Worm (Caenorhabditis elegans) whole organism, L4 larva: ENCODE data around the gene nhr-198.
A peak's percentile ranks its signal among the peaks of the same experiment; 100 is the strongest.

Experiments
- F49E8.2 ChIP-seq: sonication (generic microtip); optimal IDR thresholded peaks from 2 replicates; lab custom pipeline; 2016; ENCODE audit warnings: missing compliant biosample characterization, mild to moderate bottlenecking, missing genetic modification characterization, borderline replicate concordance
- R02D3.7 ChIP-seq: fragments of 150-350 bp; sonication (generic microtip); optimal IDR thresholded peaks from 3 replicates; lab custom pipeline; 2014; ENCODE audit warnings: missing biosample characterization, missing genetic modification characterization
- Y48G9A.11 ChIP-seq: fragments of 200-800 bp; sonication (Bioruptor generic); IDR thresholded peaks from 2 replicates; pipeline ENCODE4 v1.3.6; 2022; ENCODE audit warnings: missing genetic modification reagents, missing genetic modification characterization, missing compliant biosample characterization
- Y5F2A.4 ChIP-seq: fragments of 200-800 bp; sonication (Bioruptor generic); optimal IDR thresholded peaks from 2 replicates; lab custom pipeline; 2018; ENCODE audit warnings: mild to moderate bottlenecking, missing genetic modification characterization, missing compliant biosample characterization
- aha-1 ChIP-seq: fragments of 150-350 bp; peaks from one replicate; lab custom pipeline; 2014; ENCODE audit warnings: missing biosample characterization, missing genetic modification characterization
- attf-4 ChIP-seq: sonication (generic microtip); optimal IDR thresholded peaks from 3 replicates; lab custom pipeline; 2017; ENCODE audit warnings: missing biosample characterization, missing genetic modification characterization
- ceh-44 ChIP-seq: fragments of 200-800 bp; sonication (Bioruptor generic); IDR thresholded peaks from 2 replicates; pipeline ENCODE4 v1.3.6; 2022; ENCODE audit warnings: missing genetic modification reagents, missing genetic modification characterization, missing compliant biosample characterization
- ces-1 ChIP-seq: fragments of 150-350 bp; sonication (generic microtip); optimal IDR thresholded peaks from 4 replicates; lab custom pipeline; 2014; ENCODE audit warnings: missing biosample characterization, missing genetic modification reagents, missing genetic modification characterization
- cey-2 ChIP-seq: sonication (generic microtip); optimal IDR thresholded peaks from 3 replicates; lab custom pipeline; 2017; ENCODE audit warnings: missing genetic modification characterization, mild to moderate bottlenecking, missing compliant biosample characterization, antibody characterized with exemption, borderline replicate concordance; ENCODE audit not compliant: insufficient read depth
- dve-1 ChIP-seq: sonication (generic microtip); optimal IDR thresholded peaks from 2 replicates; lab custom pipeline; 2017; ENCODE audit warnings: antibody characterized with exemption, mild to moderate bottlenecking, missing genetic modification characterization, missing compliant biosample characterization; ENCODE audit not compliant: insufficient read depth
- fkh-10 ChIP-seq: fragments of 150-350 bp; optimal IDR thresholded peaks from 2 replicates; lab custom pipeline; 2014; ENCODE audit warnings: missing biosample characterization, missing genetic modification reagents, missing genetic modification characterization
- fos-1 ChIP-seq: fragments of 150-350 bp; optimal IDR thresholded peaks from 2 replicates; lab custom pipeline; 2014; ENCODE audit warnings: missing biosample characterization, missing genetic modification characterization
- gei-8 ChIP-seq: fragments of 200-800 bp; sonication (Bioruptor generic); optimal IDR thresholded peaks from 2 replicates; lab custom pipeline; 2018; ENCODE audit warnings: mild to moderate bottlenecking, missing genetic modification characterization, missing compliant biosample characterization
- hlh-30 ChIP-seq: sonication (generic microtip); optimal IDR thresholded peaks from 2 replicates; lab custom pipeline; 2017; ENCODE audit warnings: antibody characterized with exemption, mild to moderate bottlenecking, missing genetic modification characterization, missing compliant biosample characterization; ENCODE audit not compliant: insufficient read depth
- jun-1 ChIP-seq: fragments of 150-350 bp; optimal IDR thresholded peaks from 2 replicates; lab custom pipeline; 2014; ENCODE audit warnings: missing biosample characterization, missing genetic modification reagents, missing genetic modification characterization
- lin-15B ChIP-seq: fragments of 150-350 bp; sonication (generic microtip); optimal IDR thresholded peaks from 3 replicates; lab custom pipeline; 2014; ENCODE audit warnings: missing biosample characterization, missing genetic modification characterization
- lin-39 ChIP-seq: fragments of 150-350 bp; optimal IDR thresholded peaks from 2 replicates; lab custom pipeline; 2014; ENCODE audit warnings: missing biosample characterization, missing genetic modification reagents, missing genetic modification characterization
- madf-5 ChIP-seq, 2 experiments: fragments of 200-800 bp; sonication (Bioruptor generic); IDR thresholded peaks; 2 replicates each; pipeline ENCODE4 v1.3.6; 2022; ENCODE audit warnings: missing compliant biosample characterization in 2 of 2, missing genetic modification characterization in 2 of 2
- madf-9 ChIP-seq: fragments of 200-800 bp; sonication (Bioruptor generic); conservative IDR thresholded peaks from 2 replicates; pipeline ENCODE4 v1.3.6; 2022; ENCODE audit warnings: missing genetic modification reagents, missing genetic modification characterization, missing compliant biosample characterization
- mdt-29 ChIP-seq: fragments of 200-800 bp; sonication (Bioruptor generic); IDR thresholded peaks from 2 replicates; pipeline ENCODE4 v1.3.6; 2022; ENCODE audit warnings: missing genetic modification reagents, missing genetic modification characterization, missing compliant biosample characterization
- nhr-10 ChIP-seq: fragments of 150-350 bp; optimal IDR thresholded peaks from 2 replicates; lab custom pipeline; 2014; ENCODE audit warnings: missing biosample characterization, missing genetic modification characterization
- nhr-102 ChIP-seq: sonication (generic microtip); optimal IDR thresholded peaks from 2 replicates; lab custom pipeline; 2016; ENCODE audit warnings: mild to moderate bottlenecking, missing genetic modification characterization, moderate library complexity, missing compliant biosample characterization
- nhr-111 ChIP-seq: fragments of 200-800 bp; sonication (Bioruptor generic); optimal IDR thresholded peaks from 2 replicates; lab custom pipeline; 2018; ENCODE audit warnings: mild to moderate bottlenecking, missing genetic modification characterization, missing compliant biosample characterization
- nhr-25 ChIP-seq: sonication (generic microtip); optimal IDR thresholded peaks from 2 replicates; lab custom pipeline; 2017; ENCODE audit warnings: missing genetic modification characterization, mild to moderate bottlenecking, missing compliant biosample characterization, antibody characterized with exemption, moderate library complexity, borderline replicate concordance; ENCODE audit not compliant: insufficient read depth
- nhr-41 ChIP-seq: fragments of 200-800 bp; sonication (Bioruptor generic); IDR thresholded peaks from 2 replicates; pipeline ENCODE4 v1.3.6; 2022; ENCODE audit warnings: missing genetic modification reagents, missing genetic modification characterization, missing compliant biosample characterization
- nhr-48 ChIP-seq: sonication (generic microtip); optimal IDR thresholded peaks from 2 replicates; lab custom pipeline; 2016; ENCODE audit warnings: mild to moderate bottlenecking, missing genetic modification characterization, missing compliant biosample characterization
- nhr-76 ChIP-seq: fragments of 150-350 bp; optimal IDR thresholded peaks from 2 replicates; lab custom pipeline; 2014; ENCODE audit warnings: missing biosample characterization, missing genetic modification characterization
- nhr-77 ChIP-seq: fragments of 150-350 bp; optimal IDR thresholded peaks from 2 replicates; lab custom pipeline; 2014; ENCODE audit warnings: missing biosample characterization, missing genetic modification characterization
- pha-4 ChIP-seq, 2 experiments: fragments of 150-350 bp in 1 of 2; fragments of 200-800 bp in 1 of 2; sonication (Bioruptor generic) in 1 of 2; IDR thresholded peaks in 1 of 2; optimal IDR thresholded peaks in 1 of 2; 2 replicates each; pipeline versions ENCODE4 v1.3.6 to Lab custom; 2014 to 2022; ENCODE audit warnings: missing genetic modification characterization in 2 of 2, missing genetic modification reagents in 2 of 2, missing biosample characterization in 1 of 2, missing compliant biosample characterization in 1 of 2
- pqm-1 ChIP-seq: sonication (generic microtip); optimal IDR thresholded peaks from 2 replicates; lab custom pipeline; 2017; ENCODE audit warnings: missing biosample characterization, missing genetic modification characterization
- rbr-2 ChIP-seq: sonication (generic microtip); optimal IDR thresholded peaks from 2 replicates; lab custom pipeline; 2016; ENCODE audit warnings: missing genotype, missing genetic modification characterization, missing compliant biosample characterization
- saeg-2 ChIP-seq: fragments of 200-800 bp; sonication (Bioruptor generic); IDR thresholded peaks from 2 replicates; pipeline ENCODE4 v1.3.6; 2022; ENCODE audit warnings: missing genetic modification reagents, missing genetic modification characterization, missing compliant biosample characterization
- set-16 ChIP-seq: fragments of 200-800 bp; sonication (Bioruptor generic); IDR thresholded peaks from 2 replicates; pipeline ENCODE4 v1.3.6; 2022; ENCODE audit warnings: missing genetic modification reagents, missing genetic modification characterization, missing compliant biosample characterization
- skn-1 ChIP-seq: fragments of 150-350 bp; optimal IDR thresholded peaks from 2 replicates; lab custom pipeline; 2014; ENCODE audit warnings: missing biosample characterization, missing genetic modification characterization
- zag-1 ChIP-seq: fragments of 150-350 bp; optimal IDR thresholded peaks from 2 replicates; lab custom pipeline; 2014; ENCODE audit warnings: missing biosample characterization, missing genetic modification characterization
- zfp-2 ChIP-seq: sonication (generic microtip); optimal IDR thresholded peaks from 2 replicates; lab custom pipeline; 2016; ENCODE audit warnings: mild to moderate bottlenecking, missing genetic modification characterization, missing compliant biosample characterization
- zip-11 ChIP-seq: fragments of 200-800 bp; sonication (Bioruptor generic); IDR thresholded peaks from 2 replicates; pipeline ENCODE4 v1.3.6; 2022; ENCODE audit warnings: missing genetic modification characterization, missing compliant biosample characterization

Gene nhr-198

ce11 chrV:15721888-15722287 is 28.1 kb downstream of the nhr-198 start, which contains the start of gene srh-140:
srh-140 (plus strand) TSS chrV:15722188.
- TF ChIP-seq nhr-77 (tag; lab: Kevin White, UChicago) (no peak), F49E8.2 (tag; lab: Kevin White, UChicago) (no peak), madf-9 (GFP tag; lab: Robert Waterston, UW) (no peak), lin-39 (tag; lab: Kevin White, UChicago) (no peak), saeg-2 (GFP tag; lab: Robert Waterston, UW) (no peak)
- TF ChIP-seq, all 104 proteins: peak for 0

- no peak for TF ChIP-seq hlh-30 (tag; lab: Kevin White, UChicago)
- TF ChIP-seq nhr-76 (tag; lab: Kevin White, UChicago): no peak
- no peak for TF ChIP-seq dve-1
- no peak for TF ChIP-seq nhr-77 (tag; lab: Kevin White, UChicago)
- no peak for TF ChIP-seq nhr-10 (tag; lab: Kevin White, UChicago)
- TF ChIP-seq rbr-2 (tag; lab: Kevin White, UChicago): no peak
- TF ChIP-seq nhr-41 (GFP tag; lab: Robert Waterston, UW): no peak
- no peak for TF ChIP-seq Y48G9A.11 (GFP tag; lab: Robert Waterston, UW)
- TF ChIP-seq, all 104 proteins: peak for 0
Measured at ce11 chrV:15726610-15727009, 32.8 kb downstream of the nhr-198 start, which contains the start of the genes irld-57 and sfxn-1.3. irld-57 (minus strand) TSS chrV:15726710. sfxn-1.3 (plus strand) TSS chrV:15726841.

ce11 chrV:15730459-15730858 is 36.7 kb downstream of the nhr-198 start, which contains the start of gene Y6E2A.10:
Y6E2A.10 (minus strand) TSS chrV:15730559.
- TF ChIP-seq cey-2 (tag; lab: Kevin White, UChicago) (no peak), zfp-2 (tag; lab: Kevin White, UChicago) (no peak), nhr-111 (GFP tag; lab: Kevin White, UChicago) (no peak), madf-5 (GFP tag; IDR thresholded peaks at IDR 0.05; lab: Robert Waterston, UW) (no peak), zag-1 (tag; lab: Kevin White, UChicago) (no peak), mdt-29 (GFP tag; lab: Robert Waterston, UW) (no peak), jun-1 (tag; lab: Kevin White, UChicago) (no peak)

- TF ChIP-seq Y5F2A.4 (GFP tag; lab: Kevin White, UChicago): no peak
- no peak for TF ChIP-seq pqm-1 (tag; lab: Kevin White, UChicago)
- no peak for TF ChIP-seq F49E8.2 (tag; lab: Kevin White, UChicago)
- TF ChIP-seq rbr-2 (tag; lab: Kevin White, UChicago): no peak
- no peak for TF ChIP-seq nhr-102 (tag; lab: Kevin White, UChicago)
- no peak for TF ChIP-seq set-16 (GFP tag; lab: Robert Waterston, UW)
- TF ChIP-seq skn-1 (tag; lab: Kevin White, UChicago): no peak
- no peak for TF ChIP-seq ceh-44 (GFP tag; lab: Robert Waterston, UW)
- no peak for TF ChIP-seq R02D3.7 (tag; lab: Kevin White, UChicago)
- no peak for TF ChIP-seq nhr-25 (tag; lab: Kevin White, UChicago)
Measured at ce11 chrV:15732209-15732608, 38.4 kb downstream of the nhr-198 start, which contains the start of gene str-38. str-38 (minus strand) TSS chrV:15732309.

ce11 chrV:15733020-15733419 is 39.2 kb downstream of the nhr-198 start:
- no peak for TF ChIP-seq nhr-25 (tag; lab: Kevin White, UChicago)
- TF ChIP-seq fos-1: no peak
- TF ChIP-seq lin-15B (tag; lab: Kevin White, UChicago): no peak
- TF ChIP-seq zip-11 (GFP tag; lab: Robert Waterston, UW): no peak
- no peak for TF ChIP-seq nhr-48 (tag; lab: Kevin White, UChicago)
- TF ChIP-seq pha-4 (GFP tag; IDR thresholded peaks at IDR 0.05; lab: Robert Waterston, UW): no peak
- no peak for TF ChIP-seq pha-4 (tag; optimal IDR thresholded peaks at IDR 0.05; lab: Kevin White, UChicago)
- peak; percentile 11 for TF ChIP-seq aha-1 (tag; lab: Kevin White, UChicago)
- TF ChIP-seq attf-4: no peak
- peak; percentile 64 for TF ChIP-seq set-16 (GFP tag; lab: Robert Waterston, UW)
- TF ChIP-seq fkh-10 (GFP tag; lab: Kevin White, UChicago): no peak
- TF ChIP-seq gei-8 (GFP tag; lab: Kevin White, UChicago): no peak
- TF ChIP-seq ces-1 (GFP tag; lab: Kevin White, UChicago): no peak
